Worm (Caenorhabditis elegans) whole organism, mixed stage, embryonic: ENCODE data around the gene ZK250.13.
"Not testable (repeated sequence)": the region's sequence is repeated elsewhere in the genome, so short reads cannot be mapped to it uniquely, and the experiment has no call there.

ENCODE experiments used
- lin-13 ChIP-seq: fragments of 150-350 bp; optimal IDR thresholded peaks from 2 replicates; lab custom pipeline; 2014; ENCODE audit warnings: missing biosample characterization, missing genetic modification characterization
- unc-62 ChIP-seq: fragments of 150-350 bp; optimal IDR thresholded peaks from 2 replicates; lab custom pipeline; 2014; ENCODE audit warnings: missing biosample characterization, missing genetic modification reagents, missing genetic modification characterization
- ztf-11 ChIP-seq: fragments of 150-350 bp; optimal IDR thresholded peaks from 2 replicates; lab custom pipeline; 2014; ENCODE audit warnings: missing biosample characterization, missing genetic modification characterization

DNA sequence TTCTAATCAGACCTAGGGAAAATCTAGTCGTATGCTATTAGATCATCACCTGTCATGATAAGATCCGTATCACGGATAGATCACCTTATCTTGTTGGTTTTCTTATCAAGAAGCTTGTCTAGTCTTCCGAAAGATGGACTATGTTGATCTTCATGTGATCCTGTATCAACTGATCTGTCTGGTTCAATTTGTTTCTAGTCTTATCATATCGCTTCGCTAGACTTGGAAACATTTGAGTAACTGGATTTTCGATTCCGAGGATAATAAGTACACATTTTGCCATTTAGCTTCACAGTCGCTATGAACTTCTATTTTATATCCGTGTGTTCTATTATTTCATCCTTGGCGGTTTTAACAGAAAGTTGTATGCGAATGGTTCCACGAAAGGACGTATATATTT, 8.8 kb upstream of the ZK250.13 start, which contains the start of gene ZK250.2:
- not testable (repeated sequence) for TF ChIP-seq lin-13 (tag; lab: Kevin White, UChicago); unc-62 (GFP tag; lab: Kevin White, UChicago); ztf-11 (tag; lab: Kevin White, UChicago)
